Worm (Caenorhabditis elegans) whole organism, late embryonic: ENCODE data around the gene C15B12.1.

ENCODE experiments used
- K02D7.2 ChIP-seq: sonication (generic microtip); optimal IDR thresholded peaks from 2 replicates; lab custom pipeline; 2017; ENCODE audit warnings: mild to moderate bottlenecking, missing genetic modification characterization, missing compliant biosample characterization
- K09A11.1 ChIP-seq: sonication (generic microtip); optimal IDR thresholded peaks from 2 replicates; lab custom pipeline; 2017; ENCODE audit warnings: antibody characterized with exemption, mild to moderate bottlenecking, missing genetic modification characterization, missing compliant biosample characterization; ENCODE audit not compliant: insufficient read depth
- T23F11.4 ChIP-seq: fragments of 200-800 bp; sonication (Bioruptor generic); optimal IDR thresholded peaks from 2 replicates; lab custom pipeline; 2018; ENCODE audit warnings: mild to moderate bottlenecking, missing genetic modification characterization, missing compliant biosample characterization
- ahr-1 ChIP-seq: sonication (generic microtip); optimal IDR thresholded peaks from 2 replicates; lab custom pipeline; 2016; ENCODE audit warnings: missing genetic modification characterization, missing compliant biosample characterization
- ama-1 ChIP-seq: fragments of 150-350 bp; optimal IDR thresholded peaks from 2 replicates; lab custom pipeline; 2014
- ceh-14 ChIP-seq: sonication (generic microtip); optimal IDR thresholded peaks from 2 replicates; lab custom pipeline; 2016; ENCODE audit warnings: missing genotype, missing genetic modification characterization, missing compliant biosample characterization
- ceh-19 ChIP-seq: fragments of 200-800 bp; sonication (Bioruptor generic); optimal IDR thresholded peaks from 2 replicates; lab custom pipeline; 2018; ENCODE audit warnings: mild to moderate bottlenecking, missing genetic modification characterization, missing compliant biosample characterization
- ceh-24 ChIP-seq: sonication (generic microtip); optimal IDR thresholded peaks from 2 replicates; lab custom pipeline; 2016; ENCODE audit warnings: mild to moderate bottlenecking, missing genetic modification characterization, missing compliant biosample characterization
- ceh-30 ChIP-seq: fragments of 150-350 bp; optimal IDR thresholded peaks from 2 replicates; lab custom pipeline; 2014; ENCODE audit warnings: missing biosample characterization, missing genetic modification characterization
- ceh-31 ChIP-seq: sonication (generic microtip); optimal IDR thresholded peaks from 2 replicates; lab custom pipeline; 2016; ENCODE audit warnings: missing genetic modification characterization, missing compliant biosample characterization
- ceh-34 ChIP-seq: sonication (generic microtip); optimal IDR thresholded peaks from 2 replicates; lab custom pipeline; 2016; ENCODE audit warnings: mild to moderate bottlenecking, missing genetic modification characterization, missing compliant biosample characterization
- ceh-48 ChIP-seq: sonication (generic microtip); optimal IDR thresholded peaks from 2 replicates; lab custom pipeline; 2016; ENCODE audit warnings: missing genetic modification characterization, inconsistent platforms, missing compliant biosample characterization
- ceh-6 ChIP-seq: fragments of 200-800 bp; sonication (Bioruptor generic); optimal IDR thresholded peaks from 2 replicates; lab custom pipeline; 2018; ENCODE audit warnings: mild to moderate bottlenecking, missing genetic modification characterization, missing compliant biosample characterization
- dve-1 ChIP-seq: sonication (generic microtip); optimal IDR thresholded peaks from 2 replicates; lab custom pipeline; 2017; ENCODE audit warnings: antibody characterized with exemption, mild to moderate bottlenecking, missing genetic modification characterization, missing compliant biosample characterization
- elt-2 ChIP-seq: sonication (generic microtip); optimal IDR thresholded peaks from 2 replicates; lab custom pipeline; 2016; ENCODE audit warnings: missing genetic modification reagents, missing genetic modification characterization, missing compliant biosample characterization
- elt-4 ChIP-seq: sonication (generic microtip); optimal IDR thresholded peaks from 2 replicates; lab custom pipeline; 2016; ENCODE audit warnings: missing genetic modification characterization, missing compliant biosample characterization
- eyg-1 ChIP-seq: sonication (generic microtip); optimal IDR thresholded peaks from 2 replicates; lab custom pipeline; 2016; ENCODE audit warnings: missing genotype, missing genetic modification characterization, missing compliant biosample characterization
- fax-1 ChIP-seq: sonication (generic microtip); optimal IDR thresholded peaks from 2 replicates; lab custom pipeline; 2016; ENCODE audit warnings: missing genotype, missing genetic modification characterization, missing compliant biosample characterization
- hlh-13 ChIP-seq: fragments of 200-800 bp; sonication (Bioruptor generic); optimal IDR thresholded peaks from 2 replicates; lab custom pipeline; 2018; ENCODE audit warnings: mild to moderate bottlenecking, missing genetic modification characterization, missing compliant biosample characterization
- hlh-8 ChIP-seq: sonication (generic microtip); optimal IDR thresholded peaks from 2 replicates; lab custom pipeline; 2016; ENCODE audit warnings: missing genotype, missing genetic modification characterization, missing compliant biosample characterization
- lim-6 ChIP-seq: sonication (generic microtip); optimal IDR thresholded peaks from 2 replicates; lab custom pipeline; 2016; ENCODE audit warnings: missing genetic modification characterization, missing compliant biosample characterization
- lin-11 ChIP-seq: fragments of 200-800 bp; sonication (Bioruptor generic); optimal IDR thresholded peaks from 2 replicates; lab custom pipeline; 2018; ENCODE audit warnings: mild to moderate bottlenecking, missing genetic modification characterization, missing compliant biosample characterization
- mec-3 ChIP-seq: sonication (generic microtip); optimal IDR thresholded peaks from 2 replicates; lab custom pipeline; 2016; ENCODE audit warnings: borderline replicate concordance, missing genetic modification characterization, missing compliant biosample characterization
- nfya-1 ChIP-seq: sonication (generic microtip); optimal IDR thresholded peaks from 2 replicates; lab custom pipeline; 2017; ENCODE audit warnings: missing genetic modification characterization, mild to moderate bottlenecking, missing compliant biosample characterization, antibody characterized with exemption, moderate library complexity
- nhr-232 ChIP-seq: sonication (generic microtip); optimal IDR thresholded peaks from 2 replicates; lab custom pipeline; 2016; ENCODE audit warnings: missing genetic modification characterization, missing compliant biosample characterization
- npax-4 ChIP-seq: sonication (generic microtip); optimal IDR thresholded peaks from 2 replicates; lab custom pipeline; 2016; ENCODE audit warnings: missing genetic modification characterization, missing compliant biosample characterization
- pag-3 ChIP-seq: sonication (generic microtip); optimal IDR thresholded peaks from 2 replicates; lab custom pipeline; 2016; ENCODE audit warnings: missing compliant biosample characterization, missing genetic modification characterization, borderline replicate concordance
- pax-1 ChIP-seq: fragments of 150-350 bp; optimal IDR thresholded peaks from 2 replicates; lab custom pipeline; 2014; ENCODE audit warnings: missing biosample characterization, missing genetic modification characterization
- pha-2 ChIP-seq: sonication (generic microtip); optimal IDR thresholded peaks from 2 replicates; lab custom pipeline; 2017; ENCODE audit warnings: mild to moderate bottlenecking, missing genetic modification characterization, missing compliant biosample characterization
- pqm-1 ChIP-seq: sonication (generic microtip); optimal IDR thresholded peaks from 2 replicates; lab custom pipeline; 2016; ENCODE audit warnings: missing genetic modification characterization, missing compliant biosample characterization
- ref-2 ChIP-seq: sonication (generic microtip); optimal IDR thresholded peaks from 2 replicates; lab custom pipeline; 2016; ENCODE audit warnings: missing genetic modification characterization, missing compliant biosample characterization
- rnt-1 ChIP-seq: sonication (generic microtip); optimal IDR thresholded peaks from 2 replicates; lab custom pipeline; 2016; ENCODE audit warnings: missing genetic modification characterization, missing compliant biosample characterization
- sox-2 ChIP-seq: fragments of 200-800 bp; sonication (Bioruptor generic); IDR thresholded peaks from 2 replicates; pipeline ENCODE4 v1.3.6; 2022; ENCODE audit warnings: missing genetic modification reagents, missing genetic modification characterization, missing compliant biosample characterization
- sox-4 ChIP-seq: sonication (generic microtip); optimal IDR thresholded peaks from 2 replicates; lab custom pipeline; 2017; ENCODE audit warnings: mild to moderate bottlenecking, missing genetic modification characterization, inconsistent platforms, missing compliant biosample characterization
- syd-9 ChIP-seq: sonication (generic microtip); optimal IDR thresholded peaks from 2 replicates; lab custom pipeline; 2016; ENCODE audit warnings: mild to moderate bottlenecking, missing genetic modification characterization, moderate library complexity, missing compliant biosample characterization
- tbx-2 ChIP-seq: sonication (generic microtip); optimal IDR thresholded peaks from 2 replicates; lab custom pipeline; 2016; ENCODE audit warnings: missing genetic modification characterization, missing compliant biosample characterization
- tbx-7 ChIP-seq: sonication (generic microtip); optimal IDR thresholded peaks from 2 replicates; lab custom pipeline; 2016; ENCODE audit warnings: missing genotype, missing genetic modification characterization, missing compliant biosample characterization
- ttx-3 ChIP-seq: sonication (generic microtip); optimal IDR thresholded peaks from 2 replicates; lab custom pipeline; 2016; ENCODE audit warnings: missing genetic modification reagents, missing genetic modification characterization, missing compliant biosample characterization
- unc-42 ChIP-seq: sonication (generic microtip); optimal IDR thresholded peaks from 2 replicates; lab custom pipeline; 2016; ENCODE audit warnings: missing genotype, missing genetic modification characterization, missing compliant biosample characterization
- unc-86 ChIP-seq: sonication (generic microtip); optimal IDR thresholded peaks from 2 replicates; lab custom pipeline; 2016; ENCODE audit warnings: missing genetic modification characterization, missing compliant biosample characterization

C15B12.1 gene

DNA sequence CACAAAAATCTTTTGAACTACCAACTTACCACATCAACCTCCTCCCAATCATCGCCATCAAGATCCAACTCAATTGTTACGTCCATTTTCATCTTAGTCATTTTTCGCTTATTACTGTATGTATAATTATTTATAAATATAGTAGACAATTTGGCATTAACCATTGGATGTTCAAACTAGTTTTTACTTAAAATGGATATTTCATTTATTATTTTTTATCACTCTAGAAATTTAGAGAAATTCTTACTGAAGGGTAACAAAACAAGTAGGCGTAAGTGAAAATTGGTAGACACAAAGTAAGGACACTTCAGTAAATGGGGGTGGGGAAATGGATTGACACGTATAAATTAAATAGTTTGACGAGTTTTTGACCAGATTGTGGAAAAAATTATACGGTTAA is 23.1 kb downstream of the C15B12.1 start, which contains the start of gene actl-1:
Gene actl-1, minus strand, starts transcription at position 101 of the 400 bp plus-strand sequence.
- TF ChIP-seq lim-6 (tag; lab: Kevin White, UChicago), result no peak
- TF ChIP-seq mec-3 (tag; lab: Kevin White, UChicago), result no peak
- no peak for TF ChIP-seq ceh-48 (tag; lab: Kevin White, UChicago)
- no peak for TF ChIP-seq fax-1 (tag; lab: Kevin White, UChicago)
- TF ChIP-seq ceh-34, result no peak
- no peak for TF ChIP-seq sox-2 (GFP tag; lab: Robert Waterston, UW)
- TF ChIP-seq rnt-1 (tag; lab: Kevin White, UChicago), result no peak
- no peak for TF ChIP-seq nhr-232
- no peak for TF ChIP-seq syd-9 (tag; lab: Kevin White, UChicago)
- TF ChIP-seq pax-1 (tag; lab: Kevin White, UChicago), result no peak
- no peak for TF ChIP-seq unc-86 (tag; lab: Kevin White, UChicago)
- no peak for TF ChIP-seq pqm-1 (tag; lab: Kevin White, UChicago)
- TF ChIP-seq elt-2 (tag; lab: Kevin White, UChicago), result no peak
- TF ChIP-seq ref-2 (tag; lab: Kevin White, UChicago), result no peak
- no peak for TF ChIP-seq ceh-6 (GFP tag; lab: Kevin White, UChicago)
- no peak for TF ChIP-seq ceh-14 (tag; lab: Kevin White, UChicago)
- no peak for TF ChIP-seq pha-2
- no peak for TF ChIP-seq elt-4 (tag; lab: Kevin White, UChicago)
- TF ChIP-seq, all 69 proteins: peak for 0

DNA sequence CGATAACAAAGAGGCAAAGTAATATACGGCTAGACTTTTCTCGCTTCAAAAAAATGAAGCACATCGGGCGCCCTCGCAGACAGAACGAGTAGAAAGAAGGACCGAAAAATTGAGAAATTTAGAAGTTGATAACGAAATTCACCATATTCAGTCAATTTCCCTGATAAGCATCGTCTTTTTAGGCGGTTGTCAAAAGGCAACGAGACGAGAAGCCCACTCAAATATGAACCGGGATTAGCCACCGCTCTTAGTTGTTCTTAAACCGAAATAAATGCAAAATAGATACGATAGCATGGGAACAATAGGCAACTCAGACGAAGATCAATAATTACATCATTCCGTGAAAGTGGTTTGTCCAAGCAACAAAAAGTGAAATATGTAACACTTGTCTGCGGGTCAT is 26.5 kb downstream of the C15B12.1 start:
- TF ChIP-seq ahr-1 (tag; lab: Kevin White, UChicago), result no peak
- no peak for TF ChIP-seq ceh-24 (tag; lab: Kevin White, UChicago)
- TF ChIP-seq tbx-7 (tag; lab: Kevin White, UChicago), result no peak
- no peak for TF ChIP-seq nhr-232
- no peak for TF ChIP-seq hlh-8 (tag; lab: Kevin White, UChicago)
- no peak for TF ChIP-seq dve-1
- TF ChIP-seq K09A11.1, result no peak
- TF ChIP-seq pax-1 (tag; lab: Kevin White, UChicago), result no peak
- TF ChIP-seq lin-11, result no peak
- TF ChIP-seq K02D7.2 (tag; lab: Kevin White, UChicago), result no peak
- TF ChIP-seq sox-4, result no peak
- no peak for TF ChIP-seq tbx-2 (tag; lab: Kevin White, UChicago)
- no peak for TF ChIP-seq mec-3 (tag; lab: Kevin White, UChicago)
- TF ChIP-seq lim-6 (tag; lab: Kevin White, UChicago), result no peak
- TF ChIP-seq ama-1 (lab: Kevin White, UChicago), result no peak
- no peak for TF ChIP-seq T23F11.4 (GFP tag; lab: Kevin White, UChicago)
- TF ChIP-seq elt-2 (tag; lab: Kevin White, UChicago), result no peak
- no peak for TF ChIP-seq pha-2

DNA sequence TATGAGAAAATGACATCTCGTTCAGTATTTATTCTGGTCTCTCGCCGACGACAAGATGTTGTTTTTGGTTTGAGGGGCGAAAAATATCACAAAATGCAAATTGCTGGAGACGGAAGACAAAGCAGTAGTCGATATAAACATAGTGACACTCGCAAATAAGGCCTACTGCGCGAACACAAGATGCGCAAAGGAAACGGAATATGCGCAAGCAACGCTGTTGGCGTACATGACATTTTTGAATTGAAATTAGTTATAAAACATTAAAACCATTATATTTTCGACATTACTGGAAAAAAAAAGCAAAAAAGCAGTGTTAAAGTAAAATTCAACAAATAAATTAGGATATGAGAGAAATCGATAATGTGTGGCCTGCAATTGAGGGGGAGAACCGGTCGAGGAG is 28.4 kb downstream of the C15B12.1 start, which contains the start of gene cdf-1:
Gene cdf-1, minus strand, starts transcription at position 136 of the 400 bp plus-strand sequence.
- TF ChIP-seq unc-42 (peak; percentile 22), K09A11.1 (no peak), ceh-19 (GFP tag; lab: Kevin White, UChicago) (peak; percentile 9), npax-4 (tag; lab: Kevin White, UChicago) (no peak), ref-2 (tag; lab: Kevin White, UChicago) (peak; percentile 37), eyg-1 (no peak), ceh-34 (peak; percentile 31), ceh-31 (peak; percentile 21), pag-3 (no peak), ceh-30 (tag; lab: Kevin White, UChicago) (no peak), hlh-13 (no peak), ttx-3 (tag; lab: Kevin White, UChicago) (no peak), ceh-48 (tag; lab: Kevin White, UChicago) (peak; percentile 20), ama-1 (lab: Kevin White, UChicago) (no peak), nfya-1 (tag; lab: Kevin White, UChicago) (peak; percentile 2)
